Worm (Caenorhabditis elegans): ENCODE data around the gene C10F3.7.

C10F3.7 gene

ce11 chrV:6000368-6000802 is 13.7 kb upstream of the C10F3.7 start (continued):
- peak; percentile 81 for TF ChIP-seq nhr-25 (tag; optimal IDR thresholded peaks at IDR 0.05; ENCODE audit: borderline replicate concordance, insufficient read depth)
- TF ChIP-seq F37D6.2 (tag; optimal IDR thresholded peaks at IDR 0.05) = peak; percentile 42
- TF ChIP-seq nhr-28 (tag; optimal IDR thresholded peaks at IDR 0.05) = peak; percentile 98
- TF ChIP-seq nhr-77 (tag; optimal IDR thresholded peaks at IDR 0.05) = peak; percentile 86
- peak; percentile 91 for TF ChIP-seq spr-1 (tag; optimal IDR thresholded peaks at IDR 0.05)
- peak; percentile 86 for TF ChIP-seq mdt-29 (GFP tag; IDR thresholded peaks at IDR 0.05)
- TF ChIP-seq dve-1 (tag; optimal IDR thresholded peaks at IDR 0.05; ENCODE audit: insufficient read depth) = peak; percentile 99
- peak; percentile 33 for TF ChIP-seq nhr-76 (tag; optimal IDR thresholded peaks at IDR 0.05)
- no peak for TF ChIP-seq daf-19 (GFP tag; conservative IDR thresholded peaks at IDR 0.05)
- peak; percentile 91 for TF ChIP-seq rbr-2 (tag; optimal IDR thresholded peaks at IDR 0.05)
- no peak for TF ChIP-seq ceh-82 (tag; optimal IDR thresholded peaks at IDR 0.05)
- peak; percentile 64; the same call in 1 of the 2 replicates for TF ChIP-seq dmd-9 (GFP tag; IDR thresholded peaks at IDR 0.05)
- 0 out of 2 replicates have a peak, but pooled peaks have one; percentile 25 for TF ChIP-seq lim-7 (GFP tag; IDR thresholded peaks at IDR 0.05)
- TF ChIP-seq nhr-111 (GFP tag; optimal IDR thresholded peaks at IDR 0.05) = no peak
- peak; percentile 83 for TF ChIP-seq egl-43 (GFP tag; IDR thresholded peaks at IDR 0.05)
- peak; percentile 36 for TF ChIP-seq ama-1 (optimal IDR thresholded peaks at IDR 0.05)
- TF ChIP-seq mxl-3 (GFP tag; optimal IDR thresholded peaks at IDR 0.05) = peak; percentile 94
- TF ChIP-seq php-3 (GFP tag; IDR thresholded peaks at IDR 0.05) = peak; percentile 97
- TF ChIP-seq mdl-1 (tag; optimal IDR thresholded peaks at IDR 0.05) = peak; percentile 67 to 96
- peak; percentile 62 for TF ChIP-seq pqm-1 (tag; optimal IDR thresholded peaks at IDR 0.05)
- TF ChIP-seq vab-7 (GFP tag; IDR thresholded peaks at IDR 0.05) = no peak
- TF ChIP-seq daf-8 (GFP tag; IDR thresholded peaks at IDR 0.05) = no peak
- TF ChIP-seq dpl-1 (GFP tag; optimal IDR thresholded peaks at IDR 0.05) = peak; percentile 67
- TF ChIP-seq nhr-237 (tag; optimal IDR thresholded peaks at IDR 0.05) = no peak
- peak; percentile 81 for TF ChIP-seq lin-13 (GFP tag; optimal IDR thresholded peaks at IDR 0.05)
- no peak for TF ChIP-seq Y5F2A.4 (GFP tag; optimal IDR thresholded peaks at IDR 0.05)
- TF ChIP-seq nhr-102 (tag; optimal IDR thresholded peaks at IDR 0.05) = peak; percentile 96
- TF ChIP-seq snpc-1.2 (GFP tag; IDR thresholded peaks at IDR 0.05) = no peak
- peak; percentile 80 for TF ChIP-seq fkh-10 (GFP tag; optimal IDR thresholded peaks at IDR 0.05)
- TF ChIP-seq aha-1 (tag) = peak; percentile 95
- peak; percentile 71 for TF ChIP-seq lin-38 (GFP tag; IDR thresholded peaks at IDR 0.05)
- TF ChIP-seq attf-4 (tag; optimal IDR thresholded peaks at IDR 0.05) = no peak
- peak; percentile 100 for TF ChIP-seq hlh-11 (tag; optimal IDR thresholded peaks at IDR 0.05)
- no peak for TF ChIP-seq ceh-44 (GFP tag; IDR thresholded peaks at IDR 0.05)
- no peak for TF ChIP-seq lin-15B (tag; optimal IDR thresholded peaks at IDR 0.05)
- peak; percentile 89 for TF ChIP-seq T20F7.1 (GFP tag; optimal IDR thresholded peaks at IDR 0.05)
- no peak for TF ChIP-seq ceh-32 (tag; optimal IDR thresholded peaks at IDR 0.05; ENCODE audit: poor library complexity)
- TF ChIP-seq ceh-20 (GFP tag; IDR thresholded peaks at IDR 0.05) = peak; percentile 92
- TF ChIP-seq mxl-2 (GFP tag; conservative IDR thresholded peaks at IDR 0.05) = peak; percentile 71; the same call in 1 of the 2 replicates
- peak; percentile 84 for TF ChIP-seq zfp-3 (GFP tag; conservative IDR thresholded peaks at IDR 0.05)
- no peak for TF ChIP-seq Y75B8A.6 (GFP tag; IDR thresholded peaks at IDR 0.05)
- no peak for TF ChIP-seq ZK546.5 (tag; optimal IDR thresholded peaks at IDR 0.05)
- TF ChIP-seq snpc-4 (tag; optimal IDR thresholded peaks at IDR 0.05) = no peak
- TF ChIP-seq nhr-10 (tag; optimal IDR thresholded peaks at IDR 0.05) = peak; percentile 97
- peak; percentile 93 for TF ChIP-seq mep-1 (tag; optimal IDR thresholded peaks at IDR 0.05)
- no peak for TF ChIP-seq fos-1 (tag; optimal IDR thresholded peaks at IDR 0.05)
- TF ChIP-seq zag-1 (tag; optimal IDR thresholded peaks at IDR 0.05) = no peak
- TF ChIP-seq ces-1 (GFP tag; optimal IDR thresholded peaks at IDR 0.05) = no peak
- no peak for TF ChIP-seq dmd-8 (GFP tag; IDR thresholded peaks at IDR 0.05)
- peak in 1 of 2 experiments; percentile 59; a peak in 1 of 4 replicates for TF ChIP-seq madf-5 (GFP tag; IDR thresholded peaks at IDR 0.05)
- TF ChIP-seq daf-12 (tag; optimal IDR thresholded peaks at IDR 0.05) = no peak
- no peak for TF ChIP-seq F44E2.7 (GFP tag; IDR thresholded peaks at IDR 0.05)

All from whole organism, L4 larva.